Fruit fly (Drosophila melanogaster) whole organism, wandering third instar larva: ENCODE results near the gene CG9106.

ENCODE experiments used
- HLH106 ChIP-seq: fragments of 200-800 bp; optimal IDR thresholded peaks from 3 replicates; lab custom pipeline; 2019; ENCODE audit warnings: missing biosample characterization, mild to moderate bottlenecking, missing genetic modification characterization, moderate library complexity
- Hr83 ChIP-seq: fragments of 200-300 bp; sonication (Bioruptor generic); optimal IDR thresholded peaks from 2 replicates; lab custom pipeline; 2016; ENCODE audit warnings: missing biosample characterization, mild to moderate bottlenecking, missing genetic modification characterization, moderate library complexity; ENCODE audit not compliant: poor library complexity, severe bottlenecking
- Myc ChIP-seq: fragments of >200 bp; optimal IDR thresholded peaks from 2 replicates; lab custom pipeline; 2017
- pan ChIP-seq: fragments of >200 bp; optimal IDR thresholded peaks from 2 replicates; lab custom pipeline; 2017

dm6 chrX:15259295-15259694 lies 12.9 kb downstream of the CG9106 start:
- TF ChIP-seq pan (lab: Kevin White, UChicago) (no peak), Myc (lab: Kevin White, UChicago) (no peak), HLH106 (no peak), Hr83 (GFP tag; lab: Kevin White, UChicago) (no peak)
